Fruit fly (Drosophila melanogaster): ENCODE measurements around the gene yem.

yem gene

dm6 chr3R:29151621-29152092, 29.0 kb upstream of the yem start, which contains the start of gene eIF2D (continued):
- TF ChIP-seq fd64A (GFP tag; optimal IDR thresholded peaks at IDR 0.05), result no peak
- TF ChIP-seq CG34376 (GFP tag; optimal IDR thresholded peaks at IDR 0.05), result peak; percentile 46
- no peak for TF ChIP-seq Lhr (GFP tag; optimal IDR thresholded peaks at IDR 0.05)
- TF ChIP-seq H2.0 (GFP tag; IDR thresholded peaks at IDR 0.05), result peak; percentile 44; the same call in 1 of the 2 replicates
- peak; percentile 81; the same call in 2 of the 3 replicates for TF ChIP-seq ci (GFP tag; IDR thresholded peaks at IDR 0.05)
- TF ChIP-seq CG16813 (GFP tag; IDR thresholded peaks at IDR 0.05; ENCODE audit: partially characterized antibody), result no peak
- no peak for TF ChIP-seq Gsc (GFP tag; IDR thresholded peaks at IDR 0.05)
- TF ChIP-seq mld (GFP tag; IDR thresholded peaks at IDR 0.05; ENCODE audit: partially characterized antibody), result no peak
- TF ChIP-seq ab (GFP tag; optimal IDR thresholded peaks at IDR 0.05), result no peak
- no peak for TF ChIP-seq CG14965 (GFP tag; optimal IDR thresholded peaks at IDR 0.05; ENCODE audit: borderline replicate concordance)
- no peak for TF ChIP-seq CG42726 (GFP tag; IDR thresholded peaks at IDR 0.05; ENCODE audit: partially characterized antibody)
- peak; percentile 47; the same call in 1 of the 2 replicates for TF ChIP-seq CG5953 (GFP tag; IDR thresholded peaks at IDR 0.05)
- no peak for TF ChIP-seq vnd (GFP tag; IDR thresholded peaks at IDR 0.05; ENCODE audit: partially characterized antibody)
- TF ChIP-seq CG10267 (tag; optimal IDR thresholded peaks at IDR 0.05), result peak; percentile 73
- TF ChIP-seq esg (GFP tag; conservative IDR thresholded peaks at IDR 0.05), result peak; percentile 10; the same call in 1 of the 2 replicates
- peak; percentile 74; the same call in 1 of the 3 replicates for TF ChIP-seq CG34422 (GFP tag; IDR thresholded peaks at IDR 0.05)
- no peak for TF ChIP-seq Ravus (GFP tag; IDR thresholded peaks at IDR 0.05)
- TF ChIP-seq CG10654 (GFP tag; optimal IDR thresholded peaks at IDR 0.05), result peak; percentile 28
- TF ChIP-seq CG11247 (GFP tag; IDR thresholded peaks at IDR 0.05), result peak; percentile 42; the same call in 1 of the 2 replicates
- no peak for TF ChIP-seq CG10565 (GFP tag; optimal IDR thresholded peaks at IDR 0.05)
- no peak for TF ChIP-seq Atf-2 (GFP tag; optimal IDR thresholded peaks at IDR 0.05)
- TF ChIP-seq NFAT (GFP tag; IDR thresholded peaks at IDR 0.05), result peak; percentile 50; the same call in 1 of the 2 replicates
- peak; percentile 69 for TF ChIP-seq grau (tag; optimal IDR thresholded peaks at IDR 0.05)
- TF ChIP-seq CG3163 (GFP tag; optimal IDR thresholded peaks at IDR 0.05), result no peak
- peak; percentile 72 for TF ChIP-seq Meics (GFP tag; optimal IDR thresholded peaks at IDR 0.05)
- TF ChIP-seq bcd (GFP tag; optimal IDR thresholded peaks at IDR 0.05), result peak; percentile 33
- TF ChIP-seq crc (GFP tag; optimal IDR thresholded peaks at IDR 0.05), result peak; percentile 36
- TF ChIP-seq CG12299 (tag; optimal IDR thresholded peaks at IDR 0.05), result peak; percentile 22
- peak; percentile 62 for TF ChIP-seq CG13424 (tag; optimal IDR thresholded peaks at IDR 0.05)
- TF ChIP-seq CG2678 (tag; optimal IDR thresholded peaks at IDR 0.05), result peak; percentile 74
- no peak for TF ChIP-seq CG10321 (GFP tag; IDR thresholded peaks at IDR 0.05)
- no peak for TF ChIP-seq CG11723 (GFP tag; optimal IDR thresholded peaks at IDR 0.05)
- peak; percentile 47 for TF ChIP-seq CG1603 (tag; optimal IDR thresholded peaks at IDR 0.05)
- TF ChIP-seq CG3407 (GFP tag; optimal IDR thresholded peaks at IDR 0.05), result no peak
- TF ChIP-seq zfh2 (GFP tag; optimal IDR thresholded peaks at IDR 0.05), result peak; percentile 29
- TF ChIP-seq CG1792 (GFP tag; optimal IDR thresholded peaks at IDR 0.05), result no peak
- 0 out of 3 replicates have a peak, but pooled peaks have one; percentile 49 for TF ChIP-seq ken (GFP tag; IDR thresholded peaks at IDR 0.05)
- TF ChIP-seq Opbp (GFP tag; IDR thresholded peaks at IDR 0.05; ENCODE audit: partially characterized antibody), result no peak
- no peak for TF ChIP-seq CG12942 (GFP tag; optimal IDR thresholded peaks at IDR 0.05)
- TF ChIP-seq CG3847 (GFP tag; IDR thresholded peaks at IDR 0.05), result peak; percentile 30; the same call in 1 of the 2 replicates
- TF ChIP-seq croc (GFP tag; conservative IDR thresholded peaks at IDR 0.05), result no peak
- peak; percentile 46 for TF ChIP-seq B-H2 (GFP tag; optimal IDR thresholded peaks at IDR 0.05)
- no peak for TF ChIP-seq scrt (GFP tag; optimal IDR thresholded peaks at IDR 0.05)
- TF ChIP-seq CG8478 (optimal IDR thresholded peaks at IDR 0.05), result no peak
- TF ChIP-seq Bdp1 (GFP tag; optimal IDR thresholded peaks at IDR 0.05), result peak; percentile 20
- TF ChIP-seq CG9727 (GFP tag; optimal IDR thresholded peaks at IDR 0.05), result peak; percentile 54
- no peak for TF ChIP-seq cg (GFP tag; optimal IDR thresholded peaks at IDR 0.05)
- no peak for TF ChIP-seq bbx (GFP tag; IDR thresholded peaks at IDR 0.05; ENCODE audit: partially characterized antibody)
- no peak for TF ChIP-seq hth (optimal IDR thresholded peaks at IDR 0.05)
- TF ChIP-seq seq (GFP tag; IDR thresholded peaks at IDR 0.05), result 0 out of 2 replicates have a peak, but pooled peaks have one; percentile 42
- no peak; the same call in 1 of the 2 replicates for TF ChIP-seq CG31224 (GFP tag; IDR thresholded peaks at IDR 0.05)

Data from whole organism, embryonic.